Fruit fly (Drosophila melanogaster) whole organism, pupa: ENCODE measurements around the gene CG8319.

Source experiments
- CG12605 ChIP-seq: fragments of 200-800 bp; sonication (Bioruptor generic); IDR thresholded peaks from 2 replicates; pipeline ENCODE4 v1.3.6; 2022; ENCODE audit warnings: missing biosample characterization, missing genetic modification characterization
- CG13204 ChIP-seq: fragments of 200-800 bp; sonication (Bioruptor generic); optimal IDR thresholded peaks from 2 replicates; lab custom pipeline; 2018; ENCODE audit warnings: missing biosample characterization, mild to moderate bottlenecking, missing genetic modification characterization, moderate library complexity
- CG14655 ChIP-seq: fragments of 200-800 bp; sonication (Bioruptor generic); optimal IDR thresholded peaks from 3 replicates; lab custom pipeline; 2017; ENCODE audit warnings: mild to moderate bottlenecking, missing biosample characterization, missing genetic modification reagents, missing genetic modification characterization
- CG15710 ChIP-seq: fragments of 200-800 bp; sonication (Bioruptor generic); optimal IDR thresholded peaks from 2 replicates; lab custom pipeline; 2018; ENCODE audit warnings: missing biosample characterization, mild to moderate bottlenecking, missing genetic modification characterization, moderate library complexity
- CG32121 ChIP-seq: fragments of 200-800 bp; sonication (Bioruptor generic); IDR thresholded peaks from 2 replicates; pipeline ENCODE4 v1.3.6; 2022; ENCODE audit warnings: missing biosample characterization, missing genetic modification characterization
- CG8301 ChIP-seq: fragments of 200-800 bp; sonication (Bioruptor generic); optimal IDR thresholded peaks from 2 replicates; lab custom pipeline; 2018; ENCODE audit warnings: missing biosample characterization, mild to moderate bottlenecking, missing genetic modification characterization
- Pif1A ChIP-seq: fragments of 200-800 bp; sonication (Bioruptor generic); optimal IDR thresholded peaks from 3 replicates; lab custom pipeline; 2016; ENCODE audit warnings: missing biosample characterization, missing genetic modification characterization

- no peak for TF ChIP-seq CG8301 (tag; lab: Kevin White, UChicago)
- TF ChIP-seq CG15710 = no peak
- no peak for TF ChIP-seq Pif1A
- TF ChIP-seq CG12605 = no peak
- no peak for TF ChIP-seq CG14655 (GFP tag; lab: Kevin White, UChicago)
- TF ChIP-seq CG32121 (GFP tag; lab: Robert Waterston, UW) = no peak
- no peak for TF ChIP-seq CG13204
Measured at dm6 chr3R:9673207-9673606, 46.1 kb downstream of the CG8319 start.
